Fruit fly (Drosophila melanogaster) whole organism, embryonic: ENCODE results near the gene Acp1.
A peak's percentile ranks its signal among the peaks of the same experiment; 100 is the strongest.

Source experiments
- ATbp ChIP-seq: fragments of 200-800 bp; sonication (Bioruptor generic); optimal IDR thresholded peaks from 2 replicates; lab custom pipeline; 2017; ENCODE audit warnings: missing biosample characterization, mild to moderate bottlenecking, missing genetic modification characterization, missing genetic modification reagents
- C15 ChIP-seq: fragments of 200-800 bp; sonication (Bioruptor generic); IDR thresholded peaks from 3 replicates; pipeline ENCODE4 v1.3.6; 2022; ENCODE audit warnings: missing biosample characterization, missing genetic modification characterization
- CG11560 ChIP-seq: fragments of 200-800 bp; sonication (Bioruptor generic); IDR thresholded peaks from 3 replicates; pipeline ENCODE4 v1.3.6; 2022; ENCODE audit warnings: missing biosample characterization, missing genetic modification characterization
- CG12104 ChIP-seq: fragments of 200-800 bp; sonication (Bioruptor generic); optimal IDR thresholded peaks from 3 replicates; lab custom pipeline; 2016; ENCODE audit warnings: missing biosample characterization, missing genetic modification characterization
- CG15514 ChIP-seq: fragments of 200-800 bp; sonication (Bioruptor generic); optimal IDR thresholded peaks from 3 replicates; lab custom pipeline; 2017; ENCODE audit warnings: missing biosample characterization, missing genetic modification characterization, mild to moderate bottlenecking, moderate library complexity, missing genetic modification reagents
- CG16815 ChIP-seq: fragments of 200-800 bp; sonication (Bioruptor generic); optimal IDR thresholded peaks from 3 replicates; lab custom pipeline; 2017; ENCODE audit warnings: missing biosample characterization, mild to moderate bottlenecking, missing genetic modification characterization
- CG17568 ChIP-seq: fragments of 200-800 bp; sonication (Bioruptor generic); optimal IDR thresholded peaks from 2 replicates; lab custom pipeline; 2018; ENCODE audit warnings: missing biosample characterization, mild to moderate bottlenecking, missing genetic modification characterization, moderate library complexity
- CG18011 ChIP-seq: fragments of 200-800 bp; sonication (Bioruptor generic); optimal IDR thresholded peaks from 2 replicates; lab custom pipeline; 2017; ENCODE audit warnings: missing biosample characterization, missing genetic modification characterization, mild to moderate bottlenecking, moderate library complexity, missing genotype
- CG1832 ChIP-seq: fragments of 200-800 bp; sonication (Bioruptor generic); optimal IDR thresholded peaks from 2 replicates; lab custom pipeline; 2017; ENCODE audit warnings: missing biosample characterization, mild to moderate bottlenecking, missing genetic modification characterization, inconsistent platforms
- CG2120 ChIP-seq: fragments of 200-800 bp; sonication (Bioruptor generic); optimal IDR thresholded peaks from 3 replicates; lab custom pipeline; 2016; ENCODE audit warnings: missing biosample characterization, missing genetic modification characterization
- CG33213 ChIP-seq: fragments of 200-800 bp; sonication (Bioruptor generic); optimal IDR thresholded peaks from 3 replicates; lab custom pipeline; 2016; ENCODE audit warnings: missing biosample characterization, missing genetic modification characterization
- CG3726 ChIP-seq: fragments of 200-800 bp; sonication (Bioruptor generic); IDR thresholded peaks from 3 replicates; pipeline ENCODE4, ENCODE4 v1.3.6; 2022; ENCODE audit warnings: missing biosample characterization, missing genetic modification characterization
- CG3847 ChIP-seq: fragments of 200-800 bp; sonication (Bioruptor generic); IDR thresholded peaks from 2 replicates; pipeline ENCODE4 v1.3.6; 2022; ENCODE audit warnings: missing biosample characterization, missing genetic modification characterization
- CG3995 ChIP-seq: fragments of 200-800 bp; sonication (Bioruptor generic); optimal IDR thresholded peaks from 3 replicates; lab custom pipeline; 2016; ENCODE audit warnings: missing biosample characterization, missing genetic modification characterization
- CG42726 ChIP-seq: fragments of 200-800 bp; sonication (Bioruptor generic); IDR thresholded peaks from 2 replicates; pipeline ENCODE4 v1.3.6; 2022; ENCODE audit warnings: missing biosample characterization, missing genetic modification characterization; ENCODE audit not compliant: partially characterized antibody
- CG4424 ChIP-seq: fragments of 200-800 bp; sonication (Bioruptor generic); optimal IDR thresholded peaks from 3 replicates; lab custom pipeline; 2016; ENCODE audit warnings: missing biosample characterization, missing genetic modification characterization
- CG4820 ChIP-seq: fragments of 200-800 bp; sonication (Bioruptor generic); optimal IDR thresholded peaks from 3 replicates; lab custom pipeline; 2016; ENCODE audit warnings: missing biosample characterization, missing genetic modification characterization
- CG7357 ChIP-seq: fragments of 200-800 bp; sonication (Bioruptor generic); IDR thresholded peaks from 3 replicates; pipeline ENCODE4 v1.3.6; 2022; ENCODE audit warnings: missing biosample characterization, missing genetic modification characterization
- CG8089 ChIP-seq: fragments of 200-800 bp; sonication (Bioruptor generic); optimal IDR thresholded peaks from 3 replicates; lab custom pipeline; 2016; ENCODE audit warnings: missing biosample characterization, missing genetic modification characterization
- CG8290 ChIP-seq, 3 experiments: fragments of 200-800 bp; sonication (Bioruptor generic); optimal IDR thresholded peaks; 2 replicates each; lab custom pipeline; 2016 to 2019; ENCODE audit warnings: missing biosample characterization in 3 of 3, missing genetic modification characterization in 3 of 3, mild to moderate bottlenecking in 2 of 3, moderate library complexity in 1 of 3
- CG8388 ChIP-seq: fragments of 200-800 bp; sonication (Bioruptor generic); optimal IDR thresholded peaks from 2 replicates; lab custom pipeline; 2019; ENCODE audit warnings: missing biosample characterization, mild to moderate bottlenecking, missing genetic modification characterization, moderate library complexity
- Dbx ChIP-seq: fragments of 200-800 bp; sonication (Bioruptor generic); IDR thresholded peaks from 3 replicates; pipeline ENCODE4 v1.3.6; 2022; ENCODE audit warnings: missing biosample characterization, missing genetic modification characterization
- Dp ChIP-seq: fragments of 200-800 bp; sonication (Bioruptor generic); optimal IDR thresholded peaks from 2 replicates; lab custom pipeline; 2018; ENCODE audit warnings: missing biosample characterization, mild to moderate bottlenecking, missing genetic modification characterization, moderate library complexity
- Hey ChIP-seq: fragments of 200-800 bp; sonication (Bioruptor generic); optimal IDR thresholded peaks from 3 replicates; lab custom pipeline; 2018; ENCODE audit warnings: missing biosample characterization, mild to moderate bottlenecking, missing genetic modification characterization
- Hr51 ChIP-seq, 2 experiments: fragments of 200-800 bp; sonication (Bioruptor generic); optimal IDR thresholded peaks; 2 replicates in 1 of 2; 3 replicates in 1 of 2; lab custom pipeline; 2016 to 2018; ENCODE audit warnings: missing biosample characterization in 2 of 2, missing genetic modification characterization in 2 of 2, mild to moderate bottlenecking in 1 of 2, moderate library complexity in 1 of 2
- Nf-YB ChIP-seq: fragments of 200-800 bp; sonication (Bioruptor generic); optimal IDR thresholded peaks from 3 replicates; lab custom pipeline; 2019; ENCODE audit warnings: missing biosample characterization, mild to moderate bottlenecking, missing genetic modification characterization, moderate library complexity
- Optix ChIP-seq: fragments of 200-800 bp; sonication (Bioruptor generic); IDR thresholded peaks from 3 replicates; pipeline ENCODE4 v1.3.6; 2022; ENCODE audit warnings: missing biosample characterization, missing genetic modification characterization
- Rfx ChIP-seq: fragments of 200-800 bp; sonication (Bioruptor generic); IDR thresholded peaks from 2 replicates; pipeline ENCODE4 v1.3.6; 2022; ENCODE audit warnings: missing biosample characterization, missing genetic modification characterization
- al ChIP-seq: fragments of 200-800 bp; sonication (Bioruptor generic); IDR thresholded peaks from 2 replicates; pipeline ENCODE4 v1.3.6; 2022; ENCODE audit warnings: missing biosample characterization, missing genetic modification characterization
- bcd ChIP-seq: fragments of 200-800 bp; sonication (Bioruptor generic); optimal IDR thresholded peaks from 2 replicates; lab custom pipeline; 2017; ENCODE audit warnings: missing biosample characterization, mild to moderate bottlenecking, missing genetic modification characterization
- cato ChIP-seq: fragments of 200-800 bp; sonication (Bioruptor generic); optimal IDR thresholded peaks from 2 replicates; lab custom pipeline; 2016; ENCODE audit warnings: missing biosample characterization, missing genetic modification characterization, borderline replicate concordance
- cg ChIP-seq: fragments of 200-800 bp; sonication (Bioruptor generic); optimal IDR thresholded peaks from 3 replicates; lab custom pipeline; 2019; ENCODE audit warnings: missing biosample characterization, mild to moderate bottlenecking, missing genetic modification characterization, moderate library complexity
- chif ChIP-seq, 2 experiments: fragments of 200-800 bp; sonication (Bioruptor generic); optimal IDR thresholded peaks; 3 replicates each; lab custom pipeline; 2016; ENCODE audit warnings: missing biosample characterization in 2 of 2, missing genetic modification characterization in 2 of 2
- dysf ChIP-seq: fragments of 200-800 bp; sonication (Bioruptor generic); IDR thresholded peaks from 3 replicates; pipeline ENCODE4 v1.3.6; 2022; ENCODE audit warnings: missing biosample characterization, missing genetic modification characterization
- ewg ChIP-seq: fragments of 200-800 bp; sonication (Bioruptor generic); optimal IDR thresholded peaks from 3 replicates; lab custom pipeline; 2017; ENCODE audit warnings: mild to moderate bottlenecking, missing biosample characterization, missing genetic modification reagents, missing genetic modification characterization
- inv ChIP-seq: fragments of 200-800 bp; sonication (Bioruptor generic); IDR thresholded peaks from 2 replicates; pipeline ENCODE4 v1.3.6; 2022; ENCODE audit warnings: missing biosample characterization, missing genetic modification characterization; ENCODE audit not compliant: partially characterized antibody
- kah ChIP-seq: fragments of 200-800 bp; sonication (Bioruptor generic); optimal IDR thresholded peaks from 2 replicates; lab custom pipeline; 2018; ENCODE audit warnings: missing biosample characterization, mild to moderate bottlenecking, missing genetic modification characterization
- pita ChIP-seq: fragments of 200-800 bp; sonication (Bioruptor generic); optimal IDR thresholded peaks from 2 replicates; lab custom pipeline; 2017; ENCODE audit warnings: missing biosample characterization, mild to moderate bottlenecking, missing genetic modification characterization
- psq ChIP-seq: fragments of 200-800 bp; sonication (Bioruptor generic); optimal IDR thresholded peaks from 2 replicates; lab custom pipeline; 2017; ENCODE audit warnings: missing biosample characterization, missing genetic modification characterization
- shn ChIP-seq: fragments of 200-800 bp; sonication (Bioruptor generic); optimal IDR thresholded peaks from 3 replicates; lab custom pipeline; 2016; ENCODE audit warnings: missing biosample characterization, missing genetic modification characterization
- slbo ChIP-seq: fragments of 200-800 bp; sonication (Bioruptor generic); IDR thresholded peaks from 2 replicates; pipeline ENCODE4 v1.3.6; 2022; ENCODE audit warnings: missing biosample characterization, missing genetic modification characterization
- so ChIP-seq: fragments of 200-800 bp; sonication (Bioruptor generic); IDR thresholded peaks from 3 replicates; pipeline ENCODE4 v1.3.6; 2022; ENCODE audit warnings: missing biosample characterization, missing genetic modification characterization
- sr ChIP-seq: fragments of 200-800 bp; sonication (Bioruptor generic); IDR thresholded peaks from 3 replicates; pipeline ENCODE4 v1.3.6; 2022; ENCODE audit warnings: missing biosample characterization, missing genetic modification characterization
- stc ChIP-seq: fragments of 200-800 bp; sonication (Bioruptor generic); IDR thresholded peaks from 2 replicates; pipeline ENCODE4 v1.3.6; 2022; ENCODE audit warnings: missing biosample characterization, missing genetic modification characterization
- ttk ChIP-seq: fragments of 200-800 bp; sonication (Bioruptor generic); IDR thresholded peaks from 2 replicates; pipeline ENCODE4 v2.1.2; 2022; ENCODE audit warnings: missing biosample characterization, missing genetic modification characterization
- tup ChIP-seq: fragments of 200-800 bp; sonication (Bioruptor generic); optimal IDR thresholded peaks from 2 replicates; lab custom pipeline; 2016; ENCODE audit warnings: missing biosample characterization, mild to moderate bottlenecking, missing genetic modification characterization, moderate library complexity
- twi ChIP-seq: fragments of 200-800 bp; optimal IDR thresholded peaks from 2 replicates; lab custom pipeline; 2019; ENCODE audit warnings: missing biosample characterization, mild to moderate bottlenecking, missing genetic modification characterization, moderate library complexity
- tx ChIP-seq: fragments of 200-800 bp; sonication (Bioruptor generic); optimal IDR thresholded peaks from 2 replicates; lab custom pipeline; 2016; ENCODE audit warnings: missing biosample characterization, missing genetic modification characterization
- unpg ChIP-seq: fragments of 200-800 bp; sonication (Bioruptor generic); optimal IDR thresholded peaks from 3 replicates; lab custom pipeline; 2018; ENCODE audit warnings: missing biosample characterization, mild to moderate bottlenecking, missing genetic modification characterization, moderate library complexity
- wor ChIP-seq: fragments of 200-800 bp; sonication (Bioruptor generic); IDR thresholded peaks from 2 replicates; pipeline ENCODE4 v1.3.6; 2022; ENCODE audit warnings: missing biosample characterization, missing genetic modification characterization

Acp1 gene

DNA sequence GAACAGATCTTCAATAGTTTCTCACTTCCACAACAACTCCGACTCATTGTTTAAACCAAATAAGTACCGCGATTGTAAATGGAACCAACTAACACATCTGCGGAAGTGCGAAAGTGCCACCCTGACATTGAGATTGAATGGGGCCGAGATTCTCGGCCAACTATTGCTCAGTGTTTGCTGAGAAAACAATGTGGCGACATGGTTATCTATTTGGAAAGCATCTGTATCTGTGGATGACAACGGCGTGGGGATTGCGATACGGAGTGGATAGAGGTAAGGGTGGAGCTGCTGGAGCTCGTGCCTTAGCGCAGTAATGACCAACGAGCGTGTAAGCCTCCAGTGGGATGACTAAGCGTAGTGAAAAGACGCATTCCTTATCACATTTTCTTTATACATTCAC is 33.9 kb upstream of the Acp1 start:
- TF ChIP-seq pita (GFP tag; lab: Kevin White, UChicago) = no peak
- no peak for TF ChIP-seq so
- no peak for TF ChIP-seq stc (GFP tag; lab: Robert Waterston, UW)
- no peak for TF ChIP-seq kah (GFP tag; lab: Kevin White, UChicago)
- no peak for TF ChIP-seq inv (GFP tag; lab: Robert Waterston, UW)
- no peak for TF ChIP-seq CG16815 (GFP tag; lab: Kevin White, UChicago)
- no peak for TF ChIP-seq chif (GFP tag; optimal IDR thresholded peaks at IDR 0.05; lab: Kevin White, UChicago)
- TF ChIP-seq CG3726 (GFP tag; lab: Robert Waterston, UW) = no peak
- TF ChIP-seq bcd = no peak
- no peak for TF ChIP-seq CG8089
- TF ChIP-seq Nf-YB (GFP tag; lab: Kevin White, UChicago) = no peak
- TF ChIP-seq CG4820 (GFP tag; lab: Kevin White, UChicago) = no peak
- TF ChIP-seq tup (GFP tag; lab: Kevin White, UChicago) = no peak

dm6 chr2L:7771891-7772290 is 30.6 kb upstream of the Acp1 start:
- peak; percentile 60 for TF ChIP-seq CG17568 (GFP tag; lab: Kevin White, UChicago)
- peak; percentile 39 for TF ChIP-seq slbo (GFP tag; lab: Robert Waterston, UW)
- TF ChIP-seq ATbp (GFP tag; lab: Kevin White, UChicago) = no peak
- no peak for TF ChIP-seq psq (GFP tag; lab: Kevin White, UChicago)
- TF ChIP-seq unpg = no peak
- TF ChIP-seq Optix (GFP tag; lab: Robert Waterston, UW) = 0 out of 3 replicates have a peak, but pooled peaks have one; percentile 12
- TF ChIP-seq tx (GFP tag; lab: Kevin White, UChicago) = no peak
- TF ChIP-seq ewg (GFP tag; lab: Kevin White, UChicago) = no peak
- no peak for TF ChIP-seq CG4424
- peak; percentile 78 for TF ChIP-seq twi
- TF ChIP-seq CG1832 (GFP tag; lab: Kevin White, UChicago) = no peak
- TF ChIP-seq sr (GFP tag; lab: Robert Waterston, UW) = 0 out of 3 replicates have a peak, but pooled peaks have one; percentile 33
- no peak for TF ChIP-seq wor (GFP tag; lab: Robert Waterston, UW)
- TF ChIP-seq CG42726 = no peak
- no peak for TF ChIP-seq Hey (tag; lab: Kevin White, UChicago)
- TF ChIP-seq Dbx (GFP tag; lab: Robert Waterston, UW) = no peak
- no peak for TF ChIP-seq CG18011 (GFP tag; lab: Kevin White, UChicago)
- TF ChIP-seq CG2120 (GFP tag; lab: Kevin White, UChicago) = no peak
- TF ChIP-seq dysf (GFP tag; lab: Robert Waterston, UW) = no peak
- TF ChIP-seq CG15514 = no peak
- 0 out of 3 replicates have a peak, but pooled peaks have one; percentile 8 for TF ChIP-seq CG11560
- TF ChIP-seq CG33213 = no peak
- no peak for TF ChIP-seq C15 (GFP tag; lab: Robert Waterston, UW)
- no peak for TF ChIP-seq CG3847 (GFP tag; lab: Robert Waterston, UW)
- TF ChIP-seq CG8388 (GFP tag; lab: Kevin White, UChicago) = no peak
- no peak for TF ChIP-seq CG7357 (GFP tag; lab: Robert Waterston, UW)
- TF ChIP-seq shn (GFP tag; lab: Kevin White, UChicago) = no peak
- no peak for TF ChIP-seq CG12104 (GFP tag; lab: Kevin White, UChicago)
- no peak for TF ChIP-seq Hr51 (GFP tag; optimal IDR thresholded peaks at IDR 0.05; lab: Kevin White, UChicago)
- TF ChIP-seq CG3995 = no peak
- no peak for TF ChIP-seq ttk (GFP tag; lab: Robert Waterston, UW)
- no peak for TF ChIP-seq cato (GFP tag; lab: Kevin White, UChicago)
- no peak for TF ChIP-seq cg (GFP tag; lab: Kevin White, UChicago)
- peak; percentile 5; the same call in 1 of the 2 replicates for TF ChIP-seq Rfx (GFP tag; lab: Robert Waterston, UW)
- no peak for TF ChIP-seq CG8290 (GFP tag; optimal IDR thresholded peaks at IDR 0.05; lab: Kevin White, UChicago)
- TF ChIP-seq CG8290 (tag; optimal IDR thresholded peaks at IDR 0.05; lab: Kevin White, UChicago) = no peak
- TF ChIP-seq Dp (GFP tag; lab: Kevin White, UChicago) = no peak
- no peak for TF ChIP-seq al
